Worm (Caenorhabditis elegans): ENCODE measurements around the gene nhr-27.

nhr-27 gene

DNA sequence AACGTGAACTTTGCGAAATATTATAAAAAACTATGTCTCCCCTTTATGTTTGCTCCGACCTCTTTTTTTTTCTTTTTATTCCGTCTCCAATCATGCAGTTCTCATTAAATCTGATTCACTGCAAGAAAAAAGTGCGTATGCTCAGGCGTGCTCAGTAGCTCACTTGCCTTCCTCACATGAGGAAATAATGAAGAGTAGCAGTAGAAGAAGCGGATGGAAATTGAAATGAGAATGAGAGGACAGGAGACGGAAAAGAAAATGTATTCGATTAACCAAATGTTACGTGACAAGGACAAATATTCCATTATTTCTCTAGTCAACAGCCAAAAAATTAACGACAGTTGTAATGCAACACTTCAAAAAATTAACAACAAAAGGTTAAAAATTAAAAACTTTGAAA, 95.1 kb downstream of the nhr-27 start (continued):
- no peak for TF ChIP-seq hmg-20 (GFP tag; IDR thresholded peaks at IDR 0.05)

DNA sequence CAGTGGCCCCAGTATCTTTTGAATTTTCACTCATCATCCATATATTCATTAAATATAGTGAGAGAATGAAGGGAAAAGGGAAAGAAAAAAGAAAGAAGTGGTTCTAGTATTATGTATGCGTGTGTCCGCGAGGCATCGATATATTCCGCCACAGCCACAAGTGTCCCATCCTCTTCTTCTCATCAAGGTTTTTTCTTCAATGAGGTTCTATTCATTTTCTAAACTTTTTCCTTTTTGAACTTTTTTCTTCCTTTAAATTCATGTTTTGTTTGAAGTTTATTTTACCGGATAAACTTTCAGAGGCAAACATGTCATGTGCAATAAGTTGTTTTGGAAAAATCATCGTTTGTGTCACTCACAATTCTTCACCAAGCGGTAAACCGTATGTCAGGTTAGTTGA, 95.8 kb downstream of the nhr-27 start, which contains the start of gene rgs-2:
Gene rgs-2, plus strand, starts transcription at position 301 of the 400 bp plus-strand sequence.
- TF ChIP-seq nhr-120 (GFP tag; IDR thresholded peaks at IDR 0.05) (no peak), tbp1 (GFP tag; optimal IDR thresholded peaks at IDR 0.05) (no peak), nhr-27 (tag; optimal IDR thresholded peaks at IDR 0.05) (no peak), attf-5 (GFP tag; optimal IDR thresholded peaks at IDR 0.05) (no peak)

DNA sequence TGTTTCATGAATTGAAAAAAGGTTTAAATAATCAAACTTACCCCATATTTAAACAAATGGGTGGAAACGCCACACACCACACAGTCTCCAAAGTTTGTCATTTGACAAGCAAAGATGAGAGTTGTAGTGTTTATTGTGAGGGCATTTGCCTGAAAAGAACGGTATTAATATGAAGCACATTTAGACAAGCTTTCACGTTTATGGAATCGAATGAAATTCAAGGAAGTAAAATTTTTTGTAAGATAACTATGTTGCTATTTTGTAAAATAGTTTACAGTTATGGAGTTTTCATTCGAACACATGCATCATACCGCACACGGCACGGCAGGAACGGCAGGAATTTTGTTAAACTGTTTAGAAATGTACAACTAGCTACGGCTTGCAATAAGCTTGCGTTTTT, 103.4 kb downstream of the nhr-27 start, which contains the start of gene nhr-272:
Gene nhr-272, minus strand, starts transcription at position 101 of the 400 bp plus-strand sequence.
- TF ChIP-seq B0336.3 (GFP tag; IDR thresholded peaks at IDR 0.05) (no peak), hmg-1.2 (GFP tag; IDR thresholded peaks at IDR 0.05) (no peak), unc-130 (GFP tag; optimal IDR thresholded peaks at IDR 0.05) (no peak), F52B5.7 (tag; optimal IDR thresholded peaks at IDR 0.05) (no peak), atf-7 (tag; optimal IDR thresholded peaks at IDR 0.05) (no peak), lin-54 (GFP tag; optimal IDR thresholded peaks at IDR 0.05) (no peak)

DNA sequence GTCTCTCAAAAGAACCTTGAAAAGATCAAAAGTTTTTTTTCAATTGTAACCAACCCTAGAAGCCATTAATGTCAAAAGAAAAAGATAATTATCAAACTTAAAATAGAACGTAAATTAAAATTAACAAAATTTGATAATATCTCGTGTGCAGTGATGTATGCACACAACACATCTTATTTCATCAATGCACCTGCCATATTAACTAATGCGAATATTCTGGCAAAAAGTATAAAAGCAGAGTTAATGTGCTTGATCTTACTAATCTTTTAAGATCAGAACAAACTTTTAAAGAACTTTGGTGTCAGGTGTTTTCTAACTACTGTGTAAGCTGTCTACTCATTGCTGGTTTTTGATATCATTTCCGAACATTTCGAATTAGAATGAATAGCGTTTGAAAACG, 105.4 kb downstream of the nhr-27 start:
- no peak for TF ChIP-seq F10E7.11 (tag; optimal IDR thresholded peaks at IDR 0.05)
- TF ChIP-seq mxl-1 (tag; optimal IDR thresholded peaks at IDR 0.05), result no peak
- TF ChIP-seq tlf-1 (GFP tag; optimal IDR thresholded peaks at IDR 0.05), result no peak
- no peak for TF ChIP-seq snpc-1.3 (tag; optimal IDR thresholded peaks at IDR 0.05; ENCODE audit: insufficient read depth)
- no peak for TF ChIP-seq Y67H2A.10 (GFP tag; conservative IDR thresholded peaks at IDR 0.05)
- TF ChIP-seq let-607 (tag; optimal IDR thresholded peaks at IDR 0.05), result no peak
- no peak for TF ChIP-seq dpff-1 (tag; optimal IDR thresholded peaks at IDR 0.05)
- no peak for TF ChIP-seq Y95B8A.8 (GFP tag; IDR thresholded peaks at IDR 0.05)
- TF ChIP-seq ceh-79 (tag; optimal IDR thresholded peaks at IDR 0.05), result no peak
- TF ChIP-seq sea-2 (GFP tag; IDR thresholded peaks at IDR 0.05), result no peak
- TF ChIP-seq lsl-1 (GFP tag; optimal IDR thresholded peaks at IDR 0.05), result no peak
- TF ChIP-seq F23B12.7 (tag; optimal IDR thresholded peaks at IDR 0.05; ENCODE audit: insufficient read depth), result no peak
- no peak for TF ChIP-seq hlh-12 (tag; optimal IDR thresholded peaks at IDR 0.05)
- TF ChIP-seq madf-8 (GFP tag; conservative IDR thresholded peaks at IDR 0.05), result no peak
- TF ChIP-seq bed-1 (GFP tag; IDR thresholded peaks at IDR 0.05), result no peak

DNA sequence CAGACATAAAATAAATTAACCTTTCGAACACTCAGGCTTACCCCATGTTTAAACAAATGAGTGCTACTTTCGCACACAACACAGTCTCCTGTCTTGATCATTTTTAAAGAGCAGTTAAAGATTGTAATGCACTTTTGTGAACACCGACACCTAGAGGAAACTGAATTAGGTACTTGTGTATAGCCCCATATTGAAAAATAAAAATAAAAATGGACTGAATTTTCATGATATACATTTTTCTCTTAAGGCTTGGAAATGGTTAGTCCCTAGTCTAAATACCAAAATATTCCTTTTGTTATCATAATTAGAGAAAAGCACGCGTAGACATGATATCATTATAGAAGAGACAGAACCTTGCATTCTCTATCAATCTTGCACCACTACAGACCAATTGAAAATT, 106.2 kb downstream of the nhr-27 start, which contains the start of gene nhr-214:
Gene nhr-214, minus strand, starts transcription at position 101 of the 400 bp plus-strand sequence.
- no peak for TF ChIP-seq lsy-27 (tag; optimal IDR thresholded peaks at IDR 0.05; ENCODE audit: borderline replicate concordance, insufficient read depth)
- no peak for TF ChIP-seq lir-1 (GFP tag; conservative IDR thresholded peaks at IDR 0.05)
- no peak for TF ChIP-seq lin-40 (tag; optimal IDR thresholded peaks at IDR 0.05)
- TF ChIP-seq ceh-91 (GFP tag; IDR thresholded peaks at IDR 0.05), result no peak
- no peak for TF ChIP-seq zfh-2 (GFP tag; conservative IDR thresholded peaks at IDR 0.05)
- TF ChIP-seq rcor-1 (GFP tag; IDR thresholded peaks at IDR 0.05), result no peak
- no peak for TF ChIP-seq Y56A3A.18 (GFP tag; IDR thresholded peaks at IDR 0.05)
- no peak for TF ChIP-seq C06A6.2 (GFP tag; conservative IDR thresholded peaks at IDR 0.05)
- no peak for TF ChIP-seq ztf-28 (GFP tag; IDR thresholded peaks at IDR 0.05)
- TF ChIP-seq lin-54 (GFP tag; optimal IDR thresholded peaks at IDR 0.05), result no peak
- no peak for TF ChIP-seq mcd-1 (GFP tag; IDR thresholded peaks at IDR 0.05)
- no peak for TF ChIP-seq lin-26 (GFP tag; IDR thresholded peaks at IDR 0.05)
- TF ChIP-seq mel-28 (tag; optimal IDR thresholded peaks at IDR 0.05; ENCODE audit: borderline replicate concordance), result no peak
- no peak for TF ChIP-seq ceh-79 (tag; optimal IDR thresholded peaks at IDR 0.05)
- TF ChIP-seq B0336.3 (GFP tag; IDR thresholded peaks at IDR 0.05), result no peak
- TF ChIP-seq attf-3 (GFP tag; conservative IDR thresholded peaks at IDR 0.05), result no peak
- TF ChIP-seq F22D6.2 (tag; optimal IDR thresholded peaks at IDR 0.05), result no peak
- TF ChIP-seq egl-44 (GFP tag; IDR thresholded peaks at IDR 0.05), result no peak
- TF ChIP-seq T07F8.4 (tag; optimal IDR thresholded peaks at IDR 0.05), result no peak
- TF ChIP-seq K11D2.4 (GFP tag; IDR thresholded peaks at IDR 0.05), result no peak

Measured in whole organism, young adult.